Fruit fly (Drosophila melanogaster) whole organism: Measurements from ENCODE around the gene ctrip.
A peak's percentile ranks its signal among the peaks of the same experiment; 100 is the strongest.

Experiments
- CG8478 ChIP-seq: fragments of >200 bp; optimal IDR thresholded peaks from 2 replicates; lab custom pipeline; 2018; ENCODE audit warnings: inconsistent platforms
- Dll ChIP-seq: fragments of >200 bp; optimal IDR thresholded peaks from 2 replicates; lab custom pipeline; 2017
- EcR ChIP-seq, 2 experiments: fragments of >200 bp; optimal IDR thresholded peaks; 2 replicates each; lab custom pipeline; 2017; ENCODE audit warnings: missing biosample characterization in 2 of 2, missing genetic modification characterization in 2 of 2, missing genetic modification reagents in 2 of 2
- pan ChIP-seq: fragments of >200 bp; optimal IDR thresholded peaks from 2 replicates; lab custom pipeline; 2017
- psq ChIP-seq: fragments of >200 bp; optimal IDR thresholded peaks from 2 replicates; lab custom pipeline; 2017
- usp ChIP-seq: fragments of >200 bp; optimal IDR thresholded peaks from 2 replicates; lab custom pipeline; 2017; ENCODE audit warnings: missing biosample characterization, missing genetic modification characterization, mixed read lengths

Gene ctrip

dm6 chr3R:4773097-4773496, 38.8 kb downstream of the ctrip start, which contains the start of gene CG44098:
CG44098 (minus strand) TSS chr3R:4773197.
- TF ChIP-seq usp (GFP tag; lab: Kevin White, UChicago) (no peak), Dll (lab: Kevin White, UChicago) (no peak), EcR (GFP tag; optimal IDR thresholded peaks at IDR 0.05; lab: Kevin White, UChicago) (no peak), CG8478 (lab: Kevin White, UChicago) (no peak), psq (lab: Kevin White, UChicago) (no peak), pan (lab: Kevin White, UChicago) (no peak)

dm6 chr3R:4771319-4771718, 40.6 kb downstream of the ctrip start:
- no peak for TF ChIP-seq CG8478 (lab: Kevin White, UChicago)
- no peak for TF ChIP-seq pan (lab: Kevin White, UChicago)
- no peak for TF ChIP-seq psq (lab: Kevin White, UChicago)
- no peak for TF ChIP-seq usp (GFP tag; lab: Kevin White, UChicago)

DNA sequence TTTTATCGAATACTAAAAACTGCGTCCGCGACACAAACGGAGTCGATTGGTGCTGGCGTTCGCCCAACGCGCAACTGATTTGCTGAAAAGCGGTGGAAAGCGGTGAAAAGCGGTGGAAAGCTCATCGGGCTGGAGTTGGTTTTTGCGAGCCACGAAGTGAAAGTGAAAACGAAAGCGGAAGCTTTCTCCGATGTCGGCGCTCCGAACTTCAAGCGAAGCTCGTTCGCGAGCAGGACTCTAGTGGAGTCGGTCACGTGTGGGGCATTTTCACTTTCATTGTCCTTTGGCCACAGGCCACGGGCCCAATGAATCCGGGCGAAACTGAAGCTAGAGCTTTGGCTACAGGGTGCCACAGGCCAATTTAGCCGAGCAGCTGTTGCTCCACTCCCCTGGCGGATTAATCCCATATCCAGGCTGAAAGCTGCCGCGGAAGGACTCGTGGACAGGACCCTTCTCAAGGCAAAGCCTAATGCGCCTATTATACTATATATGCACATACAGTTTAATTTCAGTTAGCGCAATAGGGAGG, 43.1 kb downstream of the ctrip start:
- TF ChIP-seq EcR (GFP tag; optimal IDR thresholded peaks at IDR 0.05; lab: Kevin White, UChicago) (no peak), CG8478 (lab: Kevin White, UChicago) (no peak), usp (GFP tag; lab: Kevin White, UChicago) (no peak), Dll (lab: Kevin White, UChicago) (no peak), psq (lab: Kevin White, UChicago) (no peak), pan (lab: Kevin White, UChicago) (no peak)

dm6 chr3R:4761372-4761771, 50.5 kb downstream of the ctrip start:
- no peak for TF ChIP-seq pan (lab: Kevin White, UChicago)
- no peak for TF ChIP-seq usp (GFP tag; lab: Kevin White, UChicago)
- no peak for TF ChIP-seq psq (lab: Kevin White, UChicago)
- TF ChIP-seq CG8478 (lab: Kevin White, UChicago): no peak
- TF ChIP-seq Dll (lab: Kevin White, UChicago): no peak
- no peak for TF ChIP-seq EcR (GFP tag; optimal IDR thresholded peaks at IDR 0.05; lab: Kevin White, UChicago)

- no peak for TF ChIP-seq usp (GFP tag; lab: Kevin White, UChicago)
- no peak for TF ChIP-seq Dll (lab: Kevin White, UChicago)
- TF ChIP-seq EcR (GFP tag; optimal IDR thresholded peaks at IDR 0.05; lab: Kevin White, UChicago): no peak
- TF ChIP-seq CG8478 (lab: Kevin White, UChicago): no peak
Observed at dm6 chr3R:4749735-4750134, 62.2 kb downstream of the ctrip start, which contains the start of gene atms. atms (plus strand) TSS chr3R:4750035.

DNA sequence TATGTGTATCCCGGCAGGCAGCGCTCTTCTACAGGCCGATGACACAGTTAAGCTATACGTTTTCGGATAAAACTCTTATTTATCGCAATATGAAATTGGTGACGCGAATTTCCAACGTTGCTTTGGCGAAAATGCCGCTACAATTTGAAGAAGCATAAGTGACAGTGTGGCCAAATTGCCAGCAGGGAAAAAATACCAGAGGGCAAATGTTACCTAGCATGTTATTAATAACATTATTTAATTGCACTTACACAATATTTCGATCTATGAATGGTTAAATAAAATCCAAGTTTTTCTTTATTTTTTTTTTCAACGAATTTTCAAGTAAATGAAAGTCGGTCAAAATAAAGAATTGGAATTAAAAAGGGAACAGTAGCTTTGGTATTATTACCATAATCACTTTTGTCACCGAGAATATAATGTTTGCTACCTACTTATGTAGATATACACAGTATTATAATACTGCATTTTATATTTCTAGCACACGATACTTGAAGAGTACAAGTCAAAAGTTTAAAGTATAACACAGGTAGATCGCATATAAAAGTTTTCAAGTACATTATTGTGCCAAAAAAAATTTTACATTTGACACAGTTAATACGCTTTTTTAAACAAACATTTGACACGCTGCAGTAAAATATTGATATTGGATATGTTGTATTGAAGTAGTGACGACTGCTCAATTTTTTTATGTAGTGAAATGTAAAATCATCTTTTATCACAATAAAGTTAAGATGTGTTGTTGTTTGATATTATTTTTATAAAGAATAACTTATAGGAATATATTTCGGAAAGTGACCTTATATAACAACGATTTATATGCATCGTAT, 62.8 kb downstream of the ctrip start, which contains the start of gene tacc:
TSS of gene tacc (minus strand) at position 169 of the 830 bp plus-strand sequence.
- TF ChIP-seq EcR (GFP tag; optimal IDR thresholded peaks at IDR 0.05; lab: Kevin White, UChicago) (no peak), usp (GFP tag; lab: Kevin White, UChicago) (no peak)

DNA sequence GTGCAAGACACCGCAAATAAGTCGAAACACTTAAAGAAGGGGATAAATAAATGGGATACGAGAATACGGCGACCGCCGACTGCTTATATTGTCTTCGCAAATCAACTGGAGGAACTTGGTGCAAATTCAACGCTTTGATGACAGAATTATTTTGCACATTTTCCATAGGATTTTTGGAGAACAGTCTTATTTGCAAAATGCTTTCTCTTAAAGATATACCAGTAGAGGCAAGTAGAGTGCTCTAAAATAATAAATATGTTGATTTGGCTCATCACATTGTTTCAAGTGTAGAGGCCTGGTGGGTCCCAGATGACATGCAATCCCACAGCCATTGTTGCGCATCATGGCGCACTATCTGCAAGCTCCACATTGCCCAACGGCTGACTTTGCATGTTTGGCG, 64.6 kb downstream of the ctrip start:
- TF ChIP-seq usp (GFP tag; lab: Kevin White, UChicago): no peak
- TF ChIP-seq pan (lab: Kevin White, UChicago): no peak
- TF ChIP-seq Dll (lab: Kevin White, UChicago): no peak
- TF ChIP-seq psq (lab: Kevin White, UChicago): no peak
- TF ChIP-seq CG8478 (lab: Kevin White, UChicago): no peak
- no peak for TF ChIP-seq EcR (GFP tag; optimal IDR thresholded peaks at IDR 0.05; lab: Kevin White, UChicago)

DNA sequence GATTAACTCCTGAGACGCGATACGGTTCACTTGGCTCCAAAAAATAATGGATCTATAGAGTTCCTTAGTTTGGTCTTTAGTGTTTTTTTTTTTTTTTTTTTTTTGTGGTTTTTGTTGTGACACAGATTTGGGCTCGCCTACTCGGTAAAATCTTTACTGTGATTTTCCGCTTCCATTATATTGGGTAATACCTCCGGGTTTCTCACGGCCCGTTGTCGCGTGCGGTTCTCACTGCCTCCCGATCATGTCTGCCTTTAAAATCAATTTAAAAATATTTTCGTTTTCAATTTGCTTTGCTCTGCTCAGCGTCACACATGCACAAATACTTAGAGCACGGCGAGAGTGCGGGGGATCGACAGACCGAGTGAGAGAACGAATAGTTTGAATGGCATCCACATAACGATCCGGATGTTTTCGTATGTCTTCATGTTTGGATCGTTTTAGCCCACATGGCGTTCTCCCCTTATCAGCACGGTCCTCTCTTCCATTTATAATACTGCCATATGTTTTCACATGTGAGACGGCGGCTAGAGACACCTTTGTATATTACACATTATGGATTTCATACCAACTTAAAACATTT, 65.6 kb downstream of the ctrip start:
- TF ChIP-seq EcR (GFP tag; optimal IDR thresholded peaks at IDR 0.05; lab: Kevin White, UChicago): no peak
- no peak for TF ChIP-seq usp (GFP tag; lab: Kevin White, UChicago)
- TF ChIP-seq pan (lab: Kevin White, UChicago): no peak

DNA sequence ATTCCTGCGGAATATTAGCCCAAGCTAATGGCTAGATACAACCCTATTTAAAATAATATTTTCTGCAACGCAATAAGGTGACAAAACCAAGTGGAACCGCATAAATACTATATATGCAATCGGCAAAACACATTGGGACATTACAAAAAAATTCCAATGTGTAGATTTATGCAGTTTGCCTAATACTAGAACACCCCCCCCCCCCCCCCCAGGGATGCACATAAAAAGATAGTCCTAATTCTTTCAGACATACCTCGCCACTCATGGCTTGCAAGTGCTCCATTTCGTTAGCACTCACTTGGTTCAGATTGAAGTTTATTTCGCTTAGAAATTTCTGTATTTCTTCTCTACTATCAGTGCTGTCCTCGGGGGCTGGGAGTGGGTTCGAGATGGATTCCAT, 66.4 kb downstream of the ctrip start:
- no peak for TF ChIP-seq psq (lab: Kevin White, UChicago)
- no peak for TF ChIP-seq CG8478 (lab: Kevin White, UChicago)
- TF ChIP-seq Dll (lab: Kevin White, UChicago): no peak
- TF ChIP-seq usp (GFP tag; lab: Kevin White, UChicago): no peak
- no peak for TF ChIP-seq EcR (GFP tag; optimal IDR thresholded peaks at IDR 0.05; lab: Kevin White, UChicago)
- no peak for TF ChIP-seq pan (lab: Kevin White, UChicago)

- peak in 1 of 2 experiments; percentile 60 for TF ChIP-seq EcR (GFP tag; optimal IDR thresholded peaks at IDR 0.05; lab: Kevin White, UChicago)
- no peak for TF ChIP-seq CG8478 (lab: Kevin White, UChicago)
- no peak for TF ChIP-seq Dll (lab: Kevin White, UChicago)
Observed at dm6 chr3R:4740592-4741500, 71.0 kb downstream of the ctrip start.
